Fruit fly (Drosophila melanogaster) whole organism, embryonic: Measurements from ENCODE around the gene CG33269.

Experiments
- Antp ChIP-seq: fragments of 200-800 bp; sonication (Bioruptor generic); optimal IDR thresholded peaks from 3 replicates; lab custom pipeline; 2016; ENCODE audit warnings: missing biosample characterization, missing genetic modification characterization
- Atf6 ChIP-seq: fragments of 200-800 bp; sonication (Bioruptor generic); IDR thresholded peaks from 2 replicates; pipeline ENCODE4 v1.3.6; 2022; ENCODE audit warnings: missing biosample characterization, missing genetic modification characterization
- CG12071 ChIP-seq: fragments of 200-800 bp; sonication (Bioruptor generic); optimal IDR thresholded peaks from 3 replicates; lab custom pipeline; 2018; ENCODE audit warnings: missing biosample characterization, mild to moderate bottlenecking, missing genetic modification characterization
- CG12659 ChIP-seq: fragments of 200-800 bp; sonication (Bioruptor generic); optimal IDR thresholded peaks from 3 replicates; lab custom pipeline; 2017; ENCODE audit warnings: mild to moderate bottlenecking, missing biosample characterization, missing genetic modification reagents, missing genetic modification characterization
- CG13775 ChIP-seq: fragments of 200-800 bp; sonication (Bioruptor generic); optimal IDR thresholded peaks from 3 replicates; lab custom pipeline; 2017; ENCODE audit warnings: missing biosample characterization, mild to moderate bottlenecking, missing genetic modification characterization
- CG15011 ChIP-seq: fragments of 200-800 bp; sonication (Bioruptor generic); optimal IDR thresholded peaks from 3 replicates; lab custom pipeline; 2018; ENCODE audit warnings: missing biosample characterization, mild to moderate bottlenecking, missing genetic modification characterization
- CG15269 ChIP-seq: fragments of 200-800 bp; sonication (Bioruptor generic); optimal IDR thresholded peaks from 2 replicates; lab custom pipeline; 2018; ENCODE audit warnings: missing biosample characterization, mild to moderate bottlenecking, missing genetic modification characterization, moderate library complexity
- CG1529 ChIP-seq: fragments of 200-800 bp; sonication (Bioruptor generic); optimal IDR thresholded peaks from 3 replicates; lab custom pipeline; 2018; ENCODE audit warnings: missing biosample characterization, missing genetic modification characterization
- CG15601 ChIP-seq: fragments of 200-800 bp; sonication (Bioruptor generic); optimal IDR thresholded peaks from 3 replicates; lab custom pipeline; 2019; ENCODE audit warnings: missing biosample characterization, mild to moderate bottlenecking, missing genetic modification characterization, moderate library complexity
- CG15696 ChIP-seq: fragments of 200-800 bp; sonication (Bioruptor generic); optimal IDR thresholded peaks from 2 replicates; lab custom pipeline; 2019; ENCODE audit warnings: missing biosample characterization, mild to moderate bottlenecking, missing genetic modification characterization, moderate library complexity
- CG16779 ChIP-seq: fragments of 200-800 bp; sonication (Bioruptor generic); IDR thresholded peaks from 2 replicates; pipeline ENCODE4 v1.3.6; 2022; ENCODE audit warnings: missing biosample characterization, missing genetic modification characterization
- CG16815 ChIP-seq: fragments of 200-800 bp; sonication (Bioruptor generic); optimal IDR thresholded peaks from 3 replicates; lab custom pipeline; 2017; ENCODE audit warnings: missing biosample characterization, mild to moderate bottlenecking, missing genetic modification characterization
- CG17328 ChIP-seq: fragments of 200-800 bp; sonication (Bioruptor generic); IDR thresholded peaks from 2 replicates; pipeline ENCODE4 v1.3.6; 2022; ENCODE audit warnings: missing biosample characterization, missing genetic modification characterization
- CG18476 ChIP-seq: fragments of 200-800 bp; sonication (Bioruptor generic); optimal IDR thresholded peaks from 2 replicates; lab custom pipeline; 2016; ENCODE audit warnings: missing biosample characterization, mild to moderate bottlenecking, missing genetic modification characterization
- CG18619 ChIP-seq: fragments of 200-800 bp; sonication (Bioruptor generic); optimal IDR thresholded peaks from 3 replicates; lab custom pipeline; 2017; ENCODE audit warnings: missing biosample characterization, mild to moderate bottlenecking, missing genetic modification characterization
- CG31365 ChIP-seq: fragments of 200-800 bp; sonication (Bioruptor generic); optimal IDR thresholded peaks from 2 replicates; lab custom pipeline; 2018; ENCODE audit warnings: missing biosample characterization, mild to moderate bottlenecking, missing genetic modification characterization
- CG33557 ChIP-seq: fragments of 200-800 bp; sonication (Bioruptor generic); optimal IDR thresholded peaks from 2 replicates; lab custom pipeline; 2019; ENCODE audit warnings: missing biosample characterization, mild to moderate bottlenecking, missing genetic modification characterization, moderate library complexity
- CG34224 ChIP-seq: fragments of 200-800 bp; sonication (Bioruptor generic); IDR thresholded peaks from 3 replicates; pipeline ENCODE4 v1.3.6; 2022; ENCODE audit warnings: missing biosample characterization, missing genetic modification characterization; ENCODE audit not compliant: partially characterized antibody
- CG4617 ChIP-seq: fragments of 200-800 bp; sonication (Bioruptor generic); optimal IDR thresholded peaks from 3 replicates; lab custom pipeline; 2016; ENCODE audit warnings: missing biosample characterization, missing genetic modification characterization, borderline replicate concordance
- CG6765 ChIP-seq: fragments of 200-800 bp; sonication (Bioruptor generic); optimal IDR thresholded peaks from 3 replicates; lab custom pipeline; 2017; ENCODE audit warnings: missing biosample characterization, mild to moderate bottlenecking, missing genetic modification characterization
- CG7839 ChIP-seq: fragments of 200-800 bp; sonication (Bioruptor generic); optimal IDR thresholded peaks from 3 replicates; lab custom pipeline; 2018; ENCODE audit warnings: missing biosample characterization, mild to moderate bottlenecking, missing genetic modification characterization, moderate library complexity
- CG8388 ChIP-seq: fragments of 200-800 bp; sonication (Bioruptor generic); optimal IDR thresholded peaks from 2 replicates; lab custom pipeline; 2019; ENCODE audit warnings: missing biosample characterization, mild to moderate bottlenecking, missing genetic modification characterization, moderate library complexity
- CTCF ChIP-seq: fragments of 200-800 bp; sonication (Bioruptor generic); optimal IDR thresholded peaks from 2 replicates; lab custom pipeline; 2017; ENCODE audit warnings: missing biosample characterization, mild to moderate bottlenecking, missing genetic modification characterization, moderate library complexity
- Dek ChIP-seq: fragments of 200-800 bp; sonication (Bioruptor generic); optimal IDR thresholded peaks from 3 replicates; lab custom pipeline; 2019; ENCODE audit warnings: missing biosample characterization, mild to moderate bottlenecking, missing genetic modification characterization, moderate library complexity
- Drgx ChIP-seq: fragments of 200-800 bp; sonication (Bioruptor generic); IDR thresholded peaks from 2 replicates; pipeline ENCODE4 v1.3.6; 2022; ENCODE audit warnings: missing biosample characterization, missing genetic modification characterization
- Ets65A ChIP-seq: fragments of 200-800 bp; sonication (Bioruptor generic); peaks from one replicate; lab custom pipeline; 2016; ENCODE audit warnings: missing biosample characterization, missing genetic modification characterization
- Fer2 ChIP-seq: fragments of 200-800 bp; sonication (Bioruptor generic); optimal IDR thresholded peaks from 2 replicates; lab custom pipeline; 2018; ENCODE audit warnings: missing biosample characterization, mild to moderate bottlenecking, missing genetic modification characterization, moderate library complexity
- Jarid2 ChIP-seq: fragments of 200-800 bp; sonication (Bioruptor generic); optimal IDR thresholded peaks from 3 replicates; lab custom pipeline; 2017; ENCODE audit warnings: mild to moderate bottlenecking, missing biosample characterization, missing genetic modification reagents, missing genetic modification characterization
- MTF-1 ChIP-seq: fragments of 200-800 bp; sonication (Bioruptor generic); optimal IDR thresholded peaks from 2 replicates; lab custom pipeline; 2018; ENCODE audit warnings: missing biosample characterization, mild to moderate bottlenecking, missing genetic modification characterization, borderline replicate concordance
- Opbp ChIP-seq: fragments of 200-800 bp; sonication (Bioruptor generic); IDR thresholded peaks from 3 replicates; pipeline ENCODE4 v1.3.6; 2022; ENCODE audit warnings: missing biosample characterization, missing genetic modification characterization; ENCODE audit not compliant: partially characterized antibody
- Optix ChIP-seq: fragments of 200-800 bp; sonication (Bioruptor generic); IDR thresholded peaks from 3 replicates; pipeline ENCODE4 v1.3.6; 2022; ENCODE audit warnings: missing biosample characterization, missing genetic modification characterization
- Poxn ChIP-seq: fragments of 200-800 bp; sonication (Bioruptor generic); IDR thresholded peaks from 2 replicates; pipeline ENCODE4 v1.3.6; 2022; ENCODE audit warnings: missing biosample characterization, missing genetic modification characterization
- Sry-δ ChIP-seq: fragments of 200-800 bp; sonication (Bioruptor generic); optimal IDR thresholded peaks from 2 replicates; lab custom pipeline; 2016; ENCODE audit warnings: missing biosample characterization, missing genetic modification characterization
- ac ChIP-seq: fragments of 200-800 bp; sonication (Bioruptor generic); optimal IDR thresholded peaks from 3 replicates; lab custom pipeline; 2017; ENCODE audit warnings: missing biosample characterization, mild to moderate bottlenecking, missing genetic modification characterization
- ap ChIP-seq: fragments of 200-800 bp; sonication (Bioruptor generic); IDR thresholded peaks from 2 replicates; pipeline ENCODE4 v1.3.6; 2022; ENCODE audit warnings: missing biosample characterization, missing genetic modification characterization
- bbx ChIP-seq: fragments of 200-800 bp; sonication (Bioruptor generic); IDR thresholded peaks from 2 replicates; pipeline ENCODE4 v1.3.6; 2022; ENCODE audit warnings: missing biosample characterization, missing genetic modification characterization; ENCODE audit not compliant: partially characterized antibody
- ci ChIP-seq: fragments of 200-800 bp; sonication (Bioruptor generic); IDR thresholded peaks from 3 replicates; pipeline ENCODE4 v1.3.6; 2022; ENCODE audit warnings: missing biosample characterization, missing genetic modification characterization
- fd64A ChIP-seq: fragments of 200-800 bp; sonication (Bioruptor generic); optimal IDR thresholded peaks from 3 replicates; lab custom pipeline; 2018; ENCODE audit warnings: missing biosample characterization, mild to moderate bottlenecking, missing genetic modification characterization
- gcm ChIP-seq: fragments of 200-800 bp; sonication (Bioruptor generic); optimal IDR thresholded peaks from 2 replicates; lab custom pipeline; 2019; ENCODE audit warnings: missing biosample characterization, mild to moderate bottlenecking, missing genetic modification characterization, moderate library complexity
- hbn ChIP-seq: fragments of 200-800 bp; sonication (Bioruptor generic); IDR thresholded peaks from 2 replicates; pipeline ENCODE4 v1.3.6; 2022; ENCODE audit warnings: missing biosample characterization, missing genetic modification characterization; ENCODE audit not compliant: partially characterized antibody
- lab ChIP-seq: fragments of 200-800 bp; sonication (Bioruptor generic); optimal IDR thresholded peaks from 3 replicates; lab custom pipeline; 2017; ENCODE audit warnings: missing biosample characterization, missing genetic modification characterization, mild to moderate bottlenecking, moderate library complexity, missing genetic modification reagents
- pita ChIP-seq: fragments of 200-800 bp; sonication (Bioruptor generic); optimal IDR thresholded peaks from 2 replicates; lab custom pipeline; 2017; ENCODE audit warnings: missing biosample characterization, mild to moderate bottlenecking, missing genetic modification characterization
- repo ChIP-seq: fragments of 200-800 bp; sonication (Bioruptor generic); optimal IDR thresholded peaks from 2 replicates; lab custom pipeline; 2016; ENCODE audit warnings: missing biosample characterization, missing genetic modification characterization
- sc ChIP-seq, 3 experiments: fragments of >200 bp in 2 of 3; fragments of 200-800 bp in 1 of 3; sonication (Bioruptor generic) in 1 of 3; optimal IDR thresholded peaks; 2 replicates in 2 of 3; 3 replicates in 1 of 3; lab custom pipeline; 2017; ENCODE audit warnings: mild to moderate bottlenecking in 1 of 3, missing biosample characterization in 1 of 3, missing genetic modification characterization in 1 of 3, missing genetic modification reagents in 1 of 3
- sna ChIP-seq: fragments of 200-800 bp; sonication (Bioruptor generic); IDR thresholded peaks from 2 replicates; pipeline ENCODE4 v1.3.6; 2022; ENCODE audit warnings: missing biosample characterization, missing genetic modification characterization; ENCODE audit not compliant: partially characterized antibody
- tin ChIP-seq: fragments of 200-800 bp; sonication (Bioruptor generic); optimal IDR thresholded peaks from 3 replicates; lab custom pipeline; 2016; ENCODE audit warnings: missing biosample characterization, missing genetic modification characterization
- zen ChIP-seq: fragments of 200-800 bp; sonication (Bioruptor generic); optimal IDR thresholded peaks from 3 replicates; lab custom pipeline; 2018; ENCODE audit warnings: missing biosample characterization, mild to moderate bottlenecking, missing genetic modification characterization, moderate library complexity

The CG33269 gene

DNA sequence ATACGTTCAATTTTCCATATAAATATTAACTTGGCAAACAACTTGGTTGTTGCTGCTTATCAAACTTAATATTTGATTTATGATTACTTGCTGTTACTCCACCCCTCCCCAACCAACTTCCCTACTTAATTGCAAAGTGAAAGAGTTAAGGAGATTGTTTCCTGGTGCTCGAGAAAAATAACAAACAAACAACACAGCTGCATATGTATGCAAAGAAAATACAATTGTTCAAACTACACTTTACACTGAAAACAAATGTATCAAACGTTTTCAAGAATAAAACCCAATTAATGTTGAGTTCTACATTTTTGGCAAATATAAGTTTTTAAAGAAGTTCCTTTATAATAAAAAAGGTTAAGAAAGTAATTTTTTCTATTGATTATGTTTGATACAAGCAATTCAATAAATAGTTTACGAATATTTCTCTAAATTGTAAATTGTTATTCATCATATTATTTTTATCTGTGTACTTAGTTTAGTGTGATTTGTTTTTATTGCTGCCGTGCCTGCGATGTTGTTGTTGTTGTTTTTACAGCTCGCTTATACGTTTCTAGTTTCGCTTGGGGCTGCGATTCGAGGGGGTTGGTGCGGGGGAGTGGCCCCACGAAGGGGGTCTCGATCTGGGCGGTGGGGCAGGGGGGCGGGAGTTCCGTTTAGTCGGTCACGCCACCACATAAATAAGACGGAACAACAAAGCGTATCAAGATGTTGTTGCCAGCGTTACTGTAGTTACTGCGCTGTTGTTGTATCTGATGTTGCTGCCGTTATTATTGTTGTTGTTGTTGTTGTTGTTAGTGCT is 26.1 kb downstream of the CG33269 start (continued):
- peak; percentile 64 for TF ChIP-seq Dek (tag; lab: Kevin White, UChicago)
- peak; percentile 53 for TF ChIP-seq gcm
- no peak for TF ChIP-seq bbx (GFP tag; lab: Robert Waterston, UW)
- TF ChIP-seq CG12071 (GFP tag; lab: Kevin White, UChicago) = peak; percentile 18
- peak; percentile 34 for TF ChIP-seq CG13775 (GFP tag; lab: Kevin White, UChicago)
- no peak for TF ChIP-seq Ets65A
- peak; percentile 45 for TF ChIP-seq CG17328
- peak; percentile 41 for TF ChIP-seq tin
- peak; percentile 88 for TF ChIP-seq CG7839 (tag; lab: Kevin White, UChicago)
- no peak for TF ChIP-seq CG34224 (GFP tag; lab: Robert Waterston, UW)
- TF ChIP-seq Sry-δ (GFP tag; lab: Kevin White, UChicago) = peak; percentile 18
- TF ChIP-seq Poxn (GFP tag; lab: Robert Waterston, UW) = no peak
- no peak for TF ChIP-seq pita (GFP tag; lab: Kevin White, UChicago)
- TF ChIP-seq CG1529 (GFP tag; lab: Kevin White, UChicago) = peak; percentile 61
- TF ChIP-seq CG12659 (GFP tag; lab: Kevin White, UChicago) = peak; percentile 71
- TF ChIP-seq Antp (GFP tag; lab: Kevin White, UChicago) = no peak
- peak; percentile 29; the same call in 2 of the 3 replicates for TF ChIP-seq ci
- peak; percentile 65 for TF ChIP-seq CG15696 (tag; lab: Kevin White, UChicago)
- TF ChIP-seq ap = peak; percentile 15; the same call in 1 of the 2 replicates
- TF ChIP-seq lab (GFP tag; lab: Kevin White, UChicago) = peak; percentile 72
- peak; percentile 59 for TF ChIP-seq CG6765 (GFP tag; lab: Kevin White, UChicago)
- peak; percentile 2 for TF ChIP-seq CTCF (GFP tag; lab: Kevin White, UChicago)
- TF ChIP-seq Opbp (GFP tag; lab: Robert Waterston, UW) = 0 out of 3 replicates have a peak, but pooled peaks have one; percentile 24
- TF ChIP-seq CG16815 (GFP tag; lab: Kevin White, UChicago) = peak; percentile 56
- peak; percentile 45 for TF ChIP-seq CG18476 (GFP tag; lab: Kevin White, UChicago)
- peak; percentile 82 for TF ChIP-seq CG15269 (tag; lab: Kevin White, UChicago)
- TF ChIP-seq CG16779 (GFP tag; lab: Robert Waterston, UW) = no peak
- peak; percentile 31 for TF ChIP-seq CG31365 (tag; lab: Kevin White, UChicago)
- TF ChIP-seq CG15601 (tag; lab: Kevin White, UChicago) = peak; percentile 84
- no peak for TF ChIP-seq sc (optimal IDR thresholded peaks at IDR 0.05; lab: Kevin White, UChicago)
- peak; percentile 71 for TF ChIP-seq sc (GFP tag; optimal IDR thresholded peaks at IDR 0.05; lab: Kevin White, UChicago)
- peak; percentile 76 for TF ChIP-seq CG8388 (GFP tag; lab: Kevin White, UChicago)
- TF ChIP-seq hbn (GFP tag; lab: Robert Waterston, UW) = peak; percentile 25; the same call in 1 of the 2 replicates
- TF ChIP-seq repo (GFP tag; lab: Kevin White, UChicago) = no peak
- TF ChIP-seq CG33557 (GFP tag; lab: Kevin White, UChicago) = peak; percentile 69
- peak; percentile 62 for TF ChIP-seq CG18619
- no peak for TF ChIP-seq sna (GFP tag; lab: Robert Waterston, UW)
- TF ChIP-seq Fer2 (tag; lab: Kevin White, UChicago) = peak; percentile 50
- peak; percentile 52; the same call in 1 of the 2 replicates for TF ChIP-seq Drgx (GFP tag; lab: Robert Waterston, UW)
- TF ChIP-seq Jarid2 = peak; percentile 34
- peak; percentile 50 for TF ChIP-seq CG15011
- peak; percentile 65 for TF ChIP-seq Atf6 (GFP tag; lab: Robert Waterston, UW)
- no peak for TF ChIP-seq MTF-1 (GFP tag; lab: Kevin White, UChicago)
- no peak for TF ChIP-seq ac (GFP tag; lab: Kevin White, UChicago)
- peak; percentile 19 for TF ChIP-seq CG4617 (GFP tag; lab: Kevin White, UChicago)
- peak; percentile 20 for TF ChIP-seq fd64A (GFP tag; lab: Kevin White, UChicago)
- 0 out of 3 replicates have a peak, but pooled peaks have one; percentile 40 for TF ChIP-seq Optix
- TF ChIP-seq zen (tag; lab: Kevin White, UChicago) = peak; percentile 57
